Fruit fly (Drosophila melanogaster) whole organism, adult: ENCODE measurements around the gene Pde1c.

Source experiments
- CG11617 ChIP-seq: fragments of 200-800 bp; sonication (Bioruptor generic); optimal IDR thresholded peaks from 2 replicates; lab custom pipeline; 2017; ENCODE audit warnings: mild to moderate bottlenecking, missing biosample characterization, missing genetic modification reagents, missing genetic modification characterization
- CG12768 ChIP-seq: fragments of 200-800 bp; sonication (Bioruptor generic); optimal IDR thresholded peaks from 2 replicates; lab custom pipeline; 2017; ENCODE audit warnings: missing biosample characterization, missing genetic modification characterization, mild to moderate bottlenecking, moderate library complexity, missing genetic modification reagents
- CG14711 ChIP-seq: fragments of 200-800 bp; sonication (Bioruptor generic); optimal IDR thresholded peaks from 2 replicates; lab custom pipeline; 2018; ENCODE audit warnings: missing biosample characterization, mild to moderate bottlenecking, missing genetic modification characterization, moderate library complexity
- CG1620 ChIP-seq: fragments of 200-800 bp; sonication (Bioruptor generic); optimal IDR thresholded peaks from 2 replicates; lab custom pipeline; 2016; ENCODE audit warnings: missing biosample characterization, missing genetic modification characterization
- CG33017 ChIP-seq: fragments of 200-800 bp; sonication (Bioruptor generic); optimal IDR thresholded peaks from 2 replicates; lab custom pipeline; 2018; ENCODE audit warnings: missing biosample characterization, mild to moderate bottlenecking, missing genetic modification characterization, moderate library complexity
- CG5204 ChIP-seq: fragments of 200-800 bp; sonication (Bioruptor generic); optimal IDR thresholded peaks from 2 replicates; lab custom pipeline; 2016; ENCODE audit warnings: missing biosample characterization, missing genetic modification characterization
- CG7045 ChIP-seq: fragments of 200-800 bp; sonication (Bioruptor generic); optimal IDR thresholded peaks from 2 replicates; lab custom pipeline; 2017; ENCODE audit warnings: missing biosample characterization, mild to moderate bottlenecking, missing genetic modification characterization
- CG7101 ChIP-seq: fragments of 200-800 bp; sonication (Bioruptor generic); optimal IDR thresholded peaks from 2 replicates; lab custom pipeline; 2018; ENCODE audit warnings: missing biosample characterization, mild to moderate bottlenecking, missing genetic modification characterization, moderate library complexity
- Clk ChIP-seq: fragments of 200-800 bp; sonication (Bioruptor generic); optimal IDR thresholded peaks from 2 replicates; lab custom pipeline; 2017; ENCODE audit warnings: missing biosample characterization, missing genetic modification characterization
- Crg-1 ChIP-seq: fragments of 200-800 bp; sonication (Bioruptor generic); optimal IDR thresholded peaks from 2 replicates; lab custom pipeline; 2016; ENCODE audit warnings: missing biosample characterization, missing genetic modification characterization
- Hr96 ChIP-seq: fragments of 200-800 bp; sonication (Bioruptor generic); optimal IDR thresholded peaks from 2 replicates; lab custom pipeline; 2016; ENCODE audit warnings: missing biosample characterization, missing genetic modification characterization
- Mnt ChIP-seq: fragments of 200-800 bp; sonication (Bioruptor generic); optimal IDR thresholded peaks from 2 replicates; lab custom pipeline; 2016; ENCODE audit warnings: missing biosample characterization, mild to moderate bottlenecking, missing genetic modification characterization
- bab1 ChIP-seq: fragments of 200-800 bp; sonication (Bioruptor generic); optimal IDR thresholded peaks from 3 replicates; lab custom pipeline; 2019; ENCODE audit warnings: missing biosample characterization, mild to moderate bottlenecking, missing genetic modification characterization, moderate library complexity
- cic ChIP-seq: fragments of 200-800 bp; sonication (Bioruptor generic); optimal IDR thresholded peaks from 2 replicates; lab custom pipeline; 2017; ENCODE audit warnings: missing biosample characterization, mild to moderate bottlenecking, missing genetic modification characterization, moderate library complexity
- cnc ChIP-seq, 2 experiments: fragments of >200 bp; optimal IDR thresholded peaks; 2 replicates each; lab custom pipeline; 2017
- kay ChIP-seq: fragments of 200-800 bp; sonication (Bioruptor generic); peaks from one replicate; lab custom pipeline; 2016; ENCODE audit warnings: missing biosample characterization, missing genetic modification characterization, borderline replicate concordance
- ovo ChIP-seq: fragments of 200-800 bp; sonication (Bioruptor generic); optimal IDR thresholded peaks from 2 replicates; lab custom pipeline; 2016; ENCODE audit warnings: missing biosample characterization, missing genetic modification characterization
- pad ChIP-seq: fragments of 200-800 bp; sonication (Bioruptor generic); optimal IDR thresholded peaks from 3 replicates; lab custom pipeline; 2017; ENCODE audit warnings: missing biosample characterization, missing genetic modification characterization, mild to moderate bottlenecking, moderate library complexity, missing genetic modification reagents
- tj ChIP-seq: fragments of 200-800 bp; sonication (Bioruptor generic); optimal IDR thresholded peaks from 3 replicates; lab custom pipeline; 2017; ENCODE audit warnings: missing biosample characterization, mild to moderate bottlenecking, missing genetic modification characterization, moderate library complexity
- toe ChIP-seq: fragments of 200-800 bp; sonication (Bioruptor generic); optimal IDR thresholded peaks from 2 replicates; lab custom pipeline; 2016; ENCODE audit warnings: missing biosample characterization, missing genetic modification characterization

Gene Pde1c

dm6 chr2L:11940620-11941019, 12.2 kb upstream of the Pde1c start:
- TF ChIP-seq cnc (optimal IDR thresholded peaks at IDR 0.05; lab: Kevin White, UChicago) (no peak), CG14711 (no peak), kay (GFP tag; lab: Kevin White, UChicago) (no peak), CG12768 (GFP tag; lab: Kevin White, UChicago) (no peak), Crg-1 (GFP tag; lab: Kevin White, UChicago) (no peak), CG5204 (no peak), CG11617 (GFP tag; lab: Kevin White, UChicago) (no peak), Hr96 (GFP tag; lab: Kevin White, UChicago) (no peak), bab1 (GFP tag; lab: Kevin White, UChicago) (no peak)

dm6 chr2L:11937669-11938068, 9.3 kb upstream of the Pde1c start, which contains the start of gene Or33c:
Gene Or33c, plus strand, starts transcription at chr2L:11937969.
- TF ChIP-seq pad (GFP tag; lab: Kevin White, UChicago) (no peak), kay (GFP tag; lab: Kevin White, UChicago) (no peak), CG7101 (tag; lab: Kevin White, UChicago) (no peak), CG1620 (no peak), Hr96 (GFP tag; lab: Kevin White, UChicago) (no peak), CG33017 (tag; lab: Kevin White, UChicago) (no peak), CG12768 (GFP tag; lab: Kevin White, UChicago) (no peak), CG11617 (GFP tag; lab: Kevin White, UChicago) (no peak), CG7045 (GFP tag; lab: Kevin White, UChicago) (no peak), Mnt (GFP tag; lab: Kevin White, UChicago) (no peak), CG14711 (no peak), cic (GFP tag; lab: Kevin White, UChicago) (no peak), ovo (GFP tag; lab: Kevin White, UChicago) (no peak), CG5204 (no peak)

dm6 chr2L:11935881-11936280, 7.5 kb upstream of the Pde1c start, which contains the start of gene Or33b:
Gene Or33b, plus strand, starts transcription at chr2L:11936181.
- TF ChIP-seq CG5204 (no peak), CG11617 (GFP tag; lab: Kevin White, UChicago) (no peak), Mnt (GFP tag; lab: Kevin White, UChicago) (no peak), cic (GFP tag; lab: Kevin White, UChicago) (no peak), ovo (GFP tag; lab: Kevin White, UChicago) (no peak), Crg-1 (GFP tag; lab: Kevin White, UChicago) (no peak), CG1620 (no peak), CG33017 (tag; lab: Kevin White, UChicago) (no peak), CG7045 (GFP tag; lab: Kevin White, UChicago) (no peak), pad (GFP tag; lab: Kevin White, UChicago) (no peak), CG14711 (no peak), toe (GFP tag; lab: Kevin White, UChicago) (no peak), kay (GFP tag; lab: Kevin White, UChicago) (no peak), CG12768 (GFP tag; lab: Kevin White, UChicago) (no peak), Hr96 (GFP tag; lab: Kevin White, UChicago) (no peak), tj (no peak), cnc (optimal IDR thresholded peaks at IDR 0.05; lab: Kevin White, UChicago) (no peak), bab1 (GFP tag; lab: Kevin White, UChicago) (no peak), CG7101 (tag; lab: Kevin White, UChicago) (no peak), Clk (GFP tag; lab: Kevin White, UChicago) (no peak)

dm6 chr2L:11934205-11934604, 5.8 kb upstream of the Pde1c start, which contains the start of gene Or33a:
Gene Or33a, plus strand, starts transcription at chr2L:11934505.
- TF ChIP-seq CG14711 (no peak), CG7101 (tag; lab: Kevin White, UChicago) (no peak), Hr96 (GFP tag; lab: Kevin White, UChicago) (no peak), ovo (GFP tag; lab: Kevin White, UChicago) (no peak), CG1620 (no peak), CG12768 (GFP tag; lab: Kevin White, UChicago) (no peak), CG5204 (no peak), Clk (GFP tag; lab: Kevin White, UChicago) (no peak), tj (no peak), CG33017 (tag; lab: Kevin White, UChicago) (no peak), cic (GFP tag; lab: Kevin White, UChicago) (no peak)

dm6 chr2L:11931603-11932002, 3.2 kb upstream of the Pde1c start:
- TF ChIP-seq CG7101 (tag; lab: Kevin White, UChicago), result no peak
- TF ChIP-seq CG1620, result no peak
- TF ChIP-seq CG5204, result no peak
- no peak for TF ChIP-seq CG11617 (GFP tag; lab: Kevin White, UChicago)

- no peak for TF ChIP-seq Clk (GFP tag; lab: Kevin White, UChicago)
- TF ChIP-seq CG7045 (GFP tag; lab: Kevin White, UChicago), result no peak
- TF ChIP-seq ovo (GFP tag; lab: Kevin White, UChicago), result no peak
- TF ChIP-seq CG7101 (tag; lab: Kevin White, UChicago), result no peak
- TF ChIP-seq CG11617 (GFP tag; lab: Kevin White, UChicago), result no peak
- TF ChIP-seq bab1 (GFP tag; lab: Kevin White, UChicago), result no peak
- TF ChIP-seq kay (GFP tag; lab: Kevin White, UChicago), result no peak
- TF ChIP-seq toe (GFP tag; lab: Kevin White, UChicago), result no peak
- TF ChIP-seq pad (GFP tag; lab: Kevin White, UChicago), result no peak
- TF ChIP-seq CG5204, result no peak
- no peak for TF ChIP-seq CG1620
- TF ChIP-seq CG12768 (GFP tag; lab: Kevin White, UChicago), result no peak
- no peak for TF ChIP-seq CG14711
- no peak for TF ChIP-seq Crg-1 (GFP tag; lab: Kevin White, UChicago)
- no peak for TF ChIP-seq Hr96 (GFP tag; lab: Kevin White, UChicago)
Measured at dm6 chr2L:11904181-11904580, 24.2 kb downstream of the Pde1c start.
